Worm (Caenorhabditis elegans): Measurements from ENCODE around the gene F13E9.16.

The F13E9.16 gene

ce11 chrIV:10918877-10919560 is 31.8 kb upstream of the F13E9.16 start (continued):
- TF ChIP-seq ceh-9 (tag; optimal IDR thresholded peaks at IDR 0.05), result no peak
- TF ChIP-seq T23F11.4 (GFP tag; optimal IDR thresholded peaks at IDR 0.05), result no peak
- TF ChIP-seq hlh-6 (tag; optimal IDR thresholded peaks at IDR 0.05), result no peak
- no peak for TF ChIP-seq npax-4 (tag; optimal IDR thresholded peaks at IDR 0.05)
- peak; percentile 66 for TF ChIP-seq ceh-34 (tag; optimal IDR thresholded peaks at IDR 0.05)
- no peak for TF ChIP-seq pha-4 (tag; optimal IDR thresholded peaks at IDR 0.05)
- TF ChIP-seq C08G9.2 (tag; optimal IDR thresholded peaks at IDR 0.05), result no peak
- no peak for TF ChIP-seq fax-1 (tag; optimal IDR thresholded peaks at IDR 0.05)
- TF ChIP-seq elt-4 (tag; optimal IDR thresholded peaks at IDR 0.05), result no peak
- TF ChIP-seq fkh-6 (tag; optimal IDR thresholded peaks at IDR 0.05), result no peak
- peak; percentile 10 for TF ChIP-seq ceh-19 (GFP tag; optimal IDR thresholded peaks at IDR 0.05)
- no peak for TF ChIP-seq K09A11.1 (tag; optimal IDR thresholded peaks at IDR 0.05; ENCODE audit: insufficient read depth)
- no peak for TF ChIP-seq pros-1 (tag; optimal IDR thresholded peaks at IDR 0.05)
- no peak for TF ChIP-seq pqm-1 (tag; optimal IDR thresholded peaks at IDR 0.05)
- no peak for TF ChIP-seq ceh-30 (tag; optimal IDR thresholded peaks at IDR 0.05)
- TF ChIP-seq lim-6 (tag; optimal IDR thresholded peaks at IDR 0.05), result no peak
- TF ChIP-seq ceh-22 (tag; optimal IDR thresholded peaks at IDR 0.05), result no peak
- TF ChIP-seq hlh-13 (GFP tag; optimal IDR thresholded peaks at IDR 0.05), result no peak
- no peak for TF ChIP-seq ceh-14 (tag; optimal IDR thresholded peaks at IDR 0.05)
- no peak for TF ChIP-seq zip-5 (tag; optimal IDR thresholded peaks at IDR 0.05)
- TF ChIP-seq sox-2 (GFP tag; IDR thresholded peaks at IDR 0.05), result no peak
- TF ChIP-seq che-1 (tag; optimal IDR thresholded peaks at IDR 0.05), result no peak
- TF ChIP-seq ceh-45 (GFP tag; IDR thresholded peaks at IDR 0.05), result no peak
- TF ChIP-seq ceh-2 (tag; optimal IDR thresholded peaks at IDR 0.05), result no peak
- no peak for TF ChIP-seq ceh-24 (tag; optimal IDR thresholded peaks at IDR 0.05)
- no peak for TF ChIP-seq gmeb-2 (tag; optimal IDR thresholded peaks at IDR 0.05)
- TF ChIP-seq sox-4 (tag; optimal IDR thresholded peaks at IDR 0.05), result no peak
- TF ChIP-seq odd-2 (tag; optimal IDR thresholded peaks at IDR 0.05), result no peak

- TF ChIP-seq ceh-2 (tag; optimal IDR thresholded peaks at IDR 0.05), result no peak
- TF ChIP-seq dve-1 (tag; optimal IDR thresholded peaks at IDR 0.05), result no peak
- no peak for TF ChIP-seq syd-9 (tag; optimal IDR thresholded peaks at IDR 0.05)
- TF ChIP-seq hlh-15 (tag; optimal IDR thresholded peaks at IDR 0.05), result no peak
- no peak for TF ChIP-seq F13H6.1 (tag; optimal IDR thresholded peaks at IDR 0.05)
- TF ChIP-seq sdc-2 (tag; optimal IDR thresholded peaks at IDR 0.05), result no peak
- TF ChIP-seq dmd-4 (tag; optimal IDR thresholded peaks at IDR 0.05; ENCODE audit: borderline replicate concordance), result no peak
- TF ChIP-seq che-1 (tag; optimal IDR thresholded peaks at IDR 0.05), result no peak
- TF ChIP-seq nhr-232 (tag; optimal IDR thresholded peaks at IDR 0.05), result no peak
- no peak for TF ChIP-seq lin-11 (tag; optimal IDR thresholded peaks at IDR 0.05)
- no peak for TF ChIP-seq elt-4 (tag; optimal IDR thresholded peaks at IDR 0.05)
- TF ChIP-seq hlh-8 (tag; optimal IDR thresholded peaks at IDR 0.05), result no peak
- TF ChIP-seq rnt-1 (tag; optimal IDR thresholded peaks at IDR 0.05), result no peak
- no peak for TF ChIP-seq K02D7.2 (tag; optimal IDR thresholded peaks at IDR 0.05)
- no peak for TF ChIP-seq sox-2 (GFP tag; IDR thresholded peaks at IDR 0.05)
- no peak for TF ChIP-seq pat-9 (tag; optimal IDR thresholded peaks at IDR 0.05)
Measured at ce11 chrIV:10916134-10916533, 28.9 kb upstream of the F13E9.16 start.

- no peak for TF ChIP-seq ets-4 (tag; optimal IDR thresholded peaks at IDR 0.05)
- TF ChIP-seq ceh-48 (tag; optimal IDR thresholded peaks at IDR 0.05), result no peak
- TF ChIP-seq K09A11.1 (tag; optimal IDR thresholded peaks at IDR 0.05; ENCODE audit: insufficient read depth), result no peak
- TF ChIP-seq ceh-30 (tag; optimal IDR thresholded peaks at IDR 0.05), result no peak
- no peak for TF ChIP-seq sox-2 (GFP tag; IDR thresholded peaks at IDR 0.05)
- TF ChIP-seq lin-11 (tag; optimal IDR thresholded peaks at IDR 0.05), result no peak
- TF ChIP-seq hlh-15 (tag; optimal IDR thresholded peaks at IDR 0.05), result no peak
- TF ChIP-seq hlh-6 (tag; optimal IDR thresholded peaks at IDR 0.05), result no peak
- TF ChIP-seq elt-2 (tag; optimal IDR thresholded peaks at IDR 0.05), result no peak
- no peak for TF ChIP-seq ceh-14 (tag; optimal IDR thresholded peaks at IDR 0.05)
- TF ChIP-seq pqm-1 (tag; optimal IDR thresholded peaks at IDR 0.05), result no peak
- TF ChIP-seq ceh-9 (tag; optimal IDR thresholded peaks at IDR 0.05), result no peak
- no peak for TF ChIP-seq dmd-4 (tag; optimal IDR thresholded peaks at IDR 0.05; ENCODE audit: borderline replicate concordance)
- TF ChIP-seq mec-3 (tag; optimal IDR thresholded peaks at IDR 0.05; ENCODE audit: borderline replicate concordance), result no peak
- TF ChIP-seq nhr-11 (tag; optimal IDR thresholded peaks at IDR 0.05), result no peak
- no peak for TF ChIP-seq fax-1 (tag; optimal IDR thresholded peaks at IDR 0.05)
- no peak for TF ChIP-seq pag-3 (tag; optimal IDR thresholded peaks at IDR 0.05; ENCODE audit: borderline replicate concordance)
Measured at ce11 chrIV:10915388-10915787, 28.2 kb upstream of the F13E9.16 start, which contains the start of gene ZK593.3. Gene ZK593.3, plus strand, starts transcription at chrIV:10915688.

Data from whole organism, late embryonic.